Worm (Caenorhabditis elegans): ENCODE measurements around the gene F58H1.7.
A peak's percentile ranks its signal among the peaks of the same experiment; 100 is the strongest.

The F58H1.7 gene

DNA sequence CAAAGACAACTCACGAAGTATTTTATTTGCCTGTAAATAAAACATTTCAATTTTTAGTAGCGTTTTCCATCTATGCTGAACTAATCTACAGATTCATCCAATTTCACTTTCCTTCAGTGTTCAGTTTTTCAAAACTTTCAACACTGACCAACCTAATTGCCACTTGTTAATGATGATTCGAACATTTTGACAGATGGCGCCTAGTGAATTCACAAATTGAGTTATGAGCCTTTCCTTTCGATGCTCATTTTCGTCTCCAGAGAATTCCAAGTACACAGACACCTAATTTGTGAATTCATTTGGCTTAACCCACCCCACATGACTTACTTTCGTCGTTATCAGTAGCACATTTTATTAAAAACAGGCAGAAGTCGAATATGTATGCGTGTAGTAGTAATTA is 17.8 kb downstream of the F58H1.7 start:
- TF ChIP-seq nhr-237 (tag; optimal IDR thresholded peaks at IDR 0.05) (no peak), unc-62 (GFP tag; optimal IDR thresholded peaks at IDR 0.05) (no peak), ceh-16 (tag; optimal IDR thresholded peaks at IDR 0.05) (no peak)

DNA sequence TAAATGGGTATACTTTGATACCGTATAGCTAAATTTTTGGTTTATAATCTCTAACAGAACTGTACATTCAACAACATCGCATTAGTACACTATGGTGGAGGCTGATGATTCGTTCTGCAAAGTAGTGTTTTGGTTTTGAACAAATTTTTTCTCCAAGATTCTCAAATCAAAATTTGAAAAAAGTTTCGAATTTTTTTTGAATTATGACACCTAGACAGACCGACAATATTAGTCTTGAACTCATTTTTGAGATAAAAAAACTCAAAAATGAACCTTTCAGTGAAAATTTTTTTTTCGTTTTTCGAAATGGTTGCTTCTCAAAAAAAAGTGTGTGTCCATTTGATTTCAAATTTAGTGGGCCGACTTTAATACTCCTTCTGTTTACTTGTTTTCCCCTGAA is 19.2 kb downstream of the F58H1.7 start:
- no peak for TF ChIP-seq R02D3.7 (tag; optimal IDR thresholded peaks at IDR 0.05)
- TF ChIP-seq mml-1 (tag; optimal IDR thresholded peaks at IDR 0.05): no peak
- TF ChIP-seq ceh-9 (tag; optimal IDR thresholded peaks at IDR 0.05): no peak
- TF ChIP-seq elt-2 (tag; optimal IDR thresholded peaks at IDR 0.05): no peak
- no peak for TF ChIP-seq nhr-28 (tag; optimal IDR thresholded peaks at IDR 0.05)
- TF ChIP-seq elt-1 (tag; optimal IDR thresholded peaks at IDR 0.05): no peak
- TF ChIP-seq pqm-1 (tag; optimal IDR thresholded peaks at IDR 0.05): no peak
- no peak for TF ChIP-seq ceh-82 (tag; optimal IDR thresholded peaks at IDR 0.05)
- TF ChIP-seq nfya-1 (tag; optimal IDR thresholded peaks at IDR 0.05; ENCODE audit: insufficient read depth): no peak
- no peak for TF ChIP-seq nhr-43 (tag; optimal IDR thresholded peaks at IDR 0.05; ENCODE audit: poor library complexity, severe bottlenecking)
- no peak for TF ChIP-seq nhr-237 (tag; optimal IDR thresholded peaks at IDR 0.05)
- no peak for TF ChIP-seq nhr-23 (tag; optimal IDR thresholded peaks at IDR 0.05)
- no peak for TF ChIP-seq tbx-2 (tag; optimal IDR thresholded peaks at IDR 0.05)
- TF ChIP-seq ceh-28 (tag; optimal IDR thresholded peaks at IDR 0.05): no peak
- TF ChIP-seq fkh-10 (GFP tag; optimal IDR thresholded peaks at IDR 0.05): no peak
- TF ChIP-seq pha-4 (tag; optimal IDR thresholded peaks at IDR 0.05): no peak
- no peak for TF ChIP-seq ztf-4 (tag; optimal IDR thresholded peaks at IDR 0.05)
- TF ChIP-seq jun-1 (tag; optimal IDR thresholded peaks at IDR 0.05): no peak
- TF ChIP-seq nhr-76 (tag; optimal IDR thresholded peaks at IDR 0.05): no peak
- TF ChIP-seq fkh-2 (tag; optimal IDR thresholded peaks at IDR 0.05): no peak

DNA sequence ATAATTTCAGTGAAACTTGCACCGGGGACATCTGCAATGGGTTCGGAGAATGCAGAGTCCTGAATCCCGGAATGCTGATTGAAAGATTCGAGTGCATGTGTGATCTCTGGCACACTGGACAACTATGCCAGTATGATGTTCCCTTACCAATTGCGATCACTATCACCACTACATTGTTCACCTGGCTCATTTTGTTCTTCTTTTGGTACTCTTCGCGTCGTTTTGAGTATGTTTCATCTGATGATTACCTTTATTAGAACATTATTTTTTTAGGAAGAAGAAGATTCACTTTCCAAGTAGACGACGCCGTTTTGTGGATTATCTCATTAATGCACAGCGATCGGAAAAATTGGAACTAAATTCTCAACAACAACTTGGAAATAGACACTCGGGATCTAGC is 20.9 kb downstream of the F58H1.7 start:
- TF ChIP-seq egl-5 (tag; optimal IDR thresholded peaks at IDR 0.05) (no peak), pqm-1 (tag; optimal IDR thresholded peaks at IDR 0.05) (no peak), fos-1 (tag; optimal IDR thresholded peaks at IDR 0.05) (no peak), ama-1 (optimal IDR thresholded peaks at IDR 0.05) (no peak), nhr-77 (tag; optimal IDR thresholded peaks at IDR 0.05) (no peak), sea-2 (GFP tag; optimal IDR thresholded peaks at IDR 0.05) (no peak), lsy-12 (tag; optimal IDR thresholded peaks at IDR 0.05) (no peak), aly-2 (tag; optimal IDR thresholded peaks at IDR 0.05) (no peak), ceh-9 (tag; optimal IDR thresholded peaks at IDR 0.05) (no peak), elt-3 (tag; optimal IDR thresholded peaks at IDR 0.05) (no peak), nhr-23 (tag; optimal IDR thresholded peaks at IDR 0.05) (no peak), nhr-11 (tag; optimal IDR thresholded peaks at IDR 0.05) (no peak)

- TF ChIP-seq ama-1 (optimal IDR thresholded peaks at IDR 0.05): no peak
- no peak for TF ChIP-seq nhr-77 (tag; optimal IDR thresholded peaks at IDR 0.05)
- TF ChIP-seq elt-2 (tag; optimal IDR thresholded peaks at IDR 0.05): no peak
- no peak for TF ChIP-seq nhr-76 (tag; optimal IDR thresholded peaks at IDR 0.05)
- no peak for TF ChIP-seq ceh-9 (tag; optimal IDR thresholded peaks at IDR 0.05)
- no peak for TF ChIP-seq sea-2 (GFP tag; optimal IDR thresholded peaks at IDR 0.05)
These were observed 22.3 kb downstream of the F58H1.7 start, which contains the start of gene F58H1.6 for ce11 chrV:11942325-11942724. TSS of gene F58H1.6 (plus strand) at chrV:11942625.

ce11 chrV:11941664-11942063 is 23.0 kb downstream of the F58H1.7 start:
- TF ChIP-seq unc-62 (GFP tag; optimal IDR thresholded peaks at IDR 0.05) (no peak), R02D3.7 (tag; optimal IDR thresholded peaks at IDR 0.05) (no peak), tbx-2 (tag; optimal IDR thresholded peaks at IDR 0.05) (no peak), unc-39 (tag; optimal IDR thresholded peaks at IDR 0.05) (no peak), nhr-43 (tag; optimal IDR thresholded peaks at IDR 0.05; ENCODE audit: poor library complexity, severe bottlenecking) (no peak), sea-2 (GFP tag; optimal IDR thresholded peaks at IDR 0.05) (no peak), fkh-10 (GFP tag; optimal IDR thresholded peaks at IDR 0.05) (no peak), ama-1 (optimal IDR thresholded peaks at IDR 0.05) (no peak), lsy-12 (tag; optimal IDR thresholded peaks at IDR 0.05) (no peak), ztf-11 (tag; optimal IDR thresholded peaks at IDR 0.05) (no peak), nhr-237 (tag; optimal IDR thresholded peaks at IDR 0.05) (no peak), aly-2 (tag; optimal IDR thresholded peaks at IDR 0.05) (no peak), pha-4 (tag; optimal IDR thresholded peaks at IDR 0.05) (peak; percentile 46), nfya-1 (tag; optimal IDR thresholded peaks at IDR 0.05; ENCODE audit: insufficient read depth) (no peak), fos-1 (tag; optimal IDR thresholded peaks at IDR 0.05) (no peak), nhr-77 (tag; optimal IDR thresholded peaks at IDR 0.05) (no peak), jun-1 (tag; optimal IDR thresholded peaks at IDR 0.05) (peak; percentile 13), nhr-12 (tag; optimal IDR thresholded peaks at IDR 0.05) (no peak), nhr-76 (tag; optimal IDR thresholded peaks at IDR 0.05) (no peak), nhr-11 (tag; optimal IDR thresholded peaks at IDR 0.05) (no peak), egl-5 (tag; optimal IDR thresholded peaks at IDR 0.05) (no peak), nhr-28 (tag; optimal IDR thresholded peaks at IDR 0.05) (no peak), ZK546.5 (tag; optimal IDR thresholded peaks at IDR 0.05) (no peak), ztf-4 (tag; optimal IDR thresholded peaks at IDR 0.05) (no peak), elt-1 (tag; optimal IDR thresholded peaks at IDR 0.05) (no peak), elt-2 (tag; optimal IDR thresholded peaks at IDR 0.05) (peak; percentile 99), ceh-28 (tag; optimal IDR thresholded peaks at IDR 0.05) (no peak), mml-1 (tag; optimal IDR thresholded peaks at IDR 0.05) (no peak), fkh-2 (tag; optimal IDR thresholded peaks at IDR 0.05) (no peak), mdl-1 (tag; optimal IDR thresholded peaks at IDR 0.05) (no peak), pqm-1 (tag; optimal IDR thresholded peaks at IDR 0.05) (peak; percentile 96), hmg-11 (tag; optimal IDR thresholded peaks at IDR 0.05) (no peak)
